Worm (Caenorhabditis elegans) whole organism, L3 larva: ENCODE data around the gene mig-6.

Source experiments
- R02D3.7 ChIP-seq: fragments of 150-350 bp; optimal IDR thresholded peaks from 2 replicates; lab custom pipeline; 2014; ENCODE audit warnings: missing biosample characterization, missing genetic modification characterization
- aly-2 ChIP-seq: fragments of 150-350 bp; optimal IDR thresholded peaks from 2 replicates; lab custom pipeline; 2014; ENCODE audit warnings: missing biosample characterization, missing genetic modification characterization
- ama-1 ChIP-seq: fragments of 150-350 bp; optimal IDR thresholded peaks from 2 replicates; lab custom pipeline; 2018
- ceh-16 ChIP-seq: sonication (generic microtip); optimal IDR thresholded peaks from 2 replicates; lab custom pipeline; 2017; ENCODE audit warnings: missing biosample characterization, missing genetic modification characterization
- ceh-28 ChIP-seq: fragments of 150-350 bp; optimal IDR thresholded peaks from 2 replicates; lab custom pipeline; 2014; ENCODE audit warnings: missing biosample characterization, missing genetic modification reagents, missing genetic modification characterization
- ceh-82 ChIP-seq: fragments of 150-350 bp; optimal IDR thresholded peaks from 2 replicates; lab custom pipeline; 2014; ENCODE audit warnings: missing biosample characterization, missing genetic modification characterization
- ceh-9 ChIP-seq: sonication (generic microtip); optimal IDR thresholded peaks from 2 replicates; lab custom pipeline; 2018; ENCODE audit warnings: missing biosample characterization, missing genetic modification characterization
- daf-12 ChIP-seq: fragments of 150-350 bp; optimal IDR thresholded peaks from 2 replicates; lab custom pipeline; 2014; ENCODE audit warnings: missing biosample characterization, missing genetic modification reagents, missing genetic modification characterization
- egl-27 ChIP-seq: sonication (generic microtip); optimal IDR thresholded peaks from 4 replicates; lab custom pipeline; 2017; ENCODE audit warnings: missing biosample characterization, missing genetic modification reagents, missing genetic modification characterization
- elt-1 ChIP-seq: fragments of 150-350 bp; optimal IDR thresholded peaks from 2 replicates; lab custom pipeline; 2014; ENCODE audit warnings: missing biosample characterization, missing genetic modification characterization
- elt-2 ChIP-seq: sonication (generic microtip); optimal IDR thresholded peaks from 2 replicates; lab custom pipeline; 2016; ENCODE audit warnings: missing genetic modification reagents, mild to moderate bottlenecking, missing genetic modification characterization, missing compliant biosample characterization
- fkh-10 ChIP-seq: sonication (generic microtip); optimal IDR thresholded peaks from 2 replicates; lab custom pipeline; 2017; ENCODE audit warnings: missing biosample characterization, missing genetic modification reagents, missing genetic modification characterization
- fos-1 ChIP-seq: fragments of 150-350 bp; optimal IDR thresholded peaks from 2 replicates; lab custom pipeline; 2014; ENCODE audit warnings: missing biosample characterization, missing genetic modification characterization
- lin-39 ChIP-seq: fragments of 150-350 bp; optimal IDR thresholded peaks from 2 replicates; lab custom pipeline; 2018; ENCODE audit warnings: missing biosample characterization, missing genetic modification reagents, missing genetic modification characterization
- lsy-12 ChIP-seq: sonication (generic microtip); optimal IDR thresholded peaks from 2 replicates; lab custom pipeline; 2016; ENCODE audit warnings: mild to moderate bottlenecking, missing genetic modification characterization, missing compliant biosample characterization
- mdl-1 ChIP-seq: fragments of 150-350 bp; optimal IDR thresholded peaks from 2 replicates; lab custom pipeline; 2014; ENCODE audit warnings: missing biosample characterization, missing genetic modification characterization
- mml-1 ChIP-seq: fragments of 150-350 bp; sonication (generic microtip); optimal IDR thresholded peaks from 3 replicates; lab custom pipeline; 2014; ENCODE audit warnings: missing biosample characterization, missing genetic modification characterization
- nfya-1 ChIP-seq: sonication (generic microtip); optimal IDR thresholded peaks from 2 replicates; lab custom pipeline; 2017; ENCODE audit warnings: missing genetic modification characterization, mild to moderate bottlenecking, missing compliant biosample characterization, antibody characterized with exemption, moderate library complexity; ENCODE audit not compliant: insufficient read depth
- nhr-11 ChIP-seq: fragments of 150-350 bp; optimal IDR thresholded peaks from 2 replicates; lab custom pipeline; 2014; ENCODE audit warnings: missing biosample characterization, missing genetic modification characterization
- nhr-23 ChIP-seq: fragments of 150-350 bp; optimal IDR thresholded peaks from 2 replicates; lab custom pipeline; 2014; ENCODE audit warnings: missing biosample characterization, missing genetic modification reagents, missing genetic modification characterization
- nhr-237 ChIP-seq: fragments of 150-350 bp; optimal IDR thresholded peaks from 2 replicates; lab custom pipeline; 2014; ENCODE audit warnings: missing biosample characterization, missing genetic modification characterization
- nhr-25 ChIP-seq: sonication (generic microtip); optimal IDR thresholded peaks from 2 replicates; lab custom pipeline; 2017; ENCODE audit warnings: missing biosample characterization, missing genetic modification characterization
- nhr-28 ChIP-seq: fragments of 150-350 bp; optimal IDR thresholded peaks from 2 replicates; lab custom pipeline; 2014; ENCODE audit warnings: missing biosample characterization, missing genetic modification characterization
- nhr-43 ChIP-seq: sonication (generic microtip); optimal IDR thresholded peaks from 2 replicates; lab custom pipeline; 2016; ENCODE audit warnings: mild to moderate bottlenecking, missing genetic modification characterization, missing compliant biosample characterization; ENCODE audit not compliant: poor library complexity, severe bottlenecking
- nhr-76 ChIP-seq: fragments of 150-350 bp; sonication (generic microtip); optimal IDR thresholded peaks from 5 replicates; lab custom pipeline; 2014; ENCODE audit warnings: missing biosample characterization, missing genetic modification characterization
- nhr-77 ChIP-seq: fragments of 150-350 bp; optimal IDR thresholded peaks from 2 replicates; lab custom pipeline; 2014; ENCODE audit warnings: missing biosample characterization, missing genetic modification characterization
- pqm-1 ChIP-seq: fragments of 150-350 bp; optimal IDR thresholded peaks from 2 replicates; lab custom pipeline; 2017; ENCODE audit warnings: missing biosample characterization, missing genetic modification characterization, inconsistent platforms
- sea-2 ChIP-seq: fragments of 150-350 bp; sonication (generic microtip); optimal IDR thresholded peaks from 4 replicates; lab custom pipeline; 2014; ENCODE audit warnings: missing biosample characterization, missing genetic modification reagents, missing genetic modification characterization
- skn-1 ChIP-seq: fragments of 150-350 bp; optimal IDR thresholded peaks from 2 replicates; lab custom pipeline; 2014; ENCODE audit warnings: missing biosample characterization, missing genetic modification characterization
- snpc-4 ChIP-seq: fragments of 150-350 bp; optimal IDR thresholded peaks from 2 replicates; lab custom pipeline; 2014; ENCODE audit warnings: missing biosample characterization, missing genetic modification characterization
- tbx-2 ChIP-seq: sonication (generic microtip); optimal IDR thresholded peaks from 2 replicates; lab custom pipeline; 2016; ENCODE audit warnings: mild to moderate bottlenecking, missing genetic modification characterization, missing compliant biosample characterization
- unc-39 ChIP-seq: sonication (generic microtip); optimal IDR thresholded peaks from 4 replicates; lab custom pipeline; 2017; ENCODE audit warnings: missing biosample characterization, missing genetic modification characterization
- zag-1 ChIP-seq: fragments of 150-350 bp; optimal IDR thresholded peaks from 2 replicates; lab custom pipeline; 2014; ENCODE audit warnings: missing biosample characterization, missing genetic modification characterization
- ztf-11 ChIP-seq: fragments of 150-350 bp; optimal IDR thresholded peaks from 2 replicates; lab custom pipeline; 2014; ENCODE audit warnings: missing biosample characterization, missing genetic modification characterization

mig-6 gene

ce11 chrV:7826917-7827316 is at the start of gene mig-6:
TSS of gene mig-6 (plus strand) at chrV:7827217.
- TF ChIP-seq nhr-76 (tag; lab: Kevin White, UChicago) (no peak), mdl-1 (tag; lab: Kevin White, UChicago) (no peak), ceh-28 (no peak), mml-1 (no peak), pqm-1 (tag; lab: Kevin White, UChicago) (no peak), sea-2 (GFP tag; lab: Kevin White, UChicago) (no peak), aly-2 (no peak), lsy-12 (tag; lab: Kevin White, UChicago) (no peak), skn-1 (no peak), elt-2 (tag; lab: Kevin White, UChicago) (no peak), unc-39 (tag; lab: Kevin White, UChicago) (no peak), R02D3.7 (tag; lab: Kevin White, UChicago) (no peak), ceh-82 (tag; lab: Kevin White, UChicago) (no peak), nhr-43 (no peak), zag-1 (no peak), tbx-2 (tag; lab: Kevin White, UChicago) (no peak)

ce11 chrV:7778999-7779398 is 48.0 kb upstream of the mig-6 start:
- TF ChIP-seq skn-1 (no peak), nhr-23 (tag; lab: Kevin White, UChicago) (no peak), fos-1 (no peak), lin-39 (no peak), mdl-1 (tag; lab: Kevin White, UChicago) (no peak), nhr-11 (no peak), nhr-76 (tag; lab: Kevin White, UChicago) (no peak), elt-1 (tag; lab: Kevin White, UChicago) (no peak), ceh-16 (tag; lab: Kevin White, UChicago) (no peak), ztf-11 (tag; lab: Kevin White, UChicago) (no peak), nhr-28 (tag; lab: Kevin White, UChicago) (no peak), ceh-9 (tag; lab: Kevin White, UChicago) (no peak), egl-27 (no peak)

- TF ChIP-seq skn-1 (no peak), snpc-4 (tag; lab: Kevin White, UChicago) (no peak), zag-1 (no peak), ama-1 (lab: Kevin White, UChicago) (no peak)
These were observed 45.5 kb upstream of the mig-6 start, which contains the start of gene cyp-32A1 for ce11 chrV:7781511-7781910. TSS of gene cyp-32A1 (plus strand) at chrV:7781811.

ce11 chrV:7785117-7785516 is 41.9 kb upstream of the mig-6 start, which contains the start of gene C26F1.1:
TSS of gene C26F1.1 (plus strand) at chrV:7785417.
- TF ChIP-seq pqm-1 (tag; lab: Kevin White, UChicago) (no peak), egl-27 (no peak), ztf-11 (tag; lab: Kevin White, UChicago) (no peak), nhr-28 (tag; lab: Kevin White, UChicago) (no peak), nhr-237 (tag; lab: Kevin White, UChicago) (no peak), nhr-23 (tag; lab: Kevin White, UChicago) (no peak), ceh-16 (tag; lab: Kevin White, UChicago) (no peak), nhr-11 (no peak), ceh-9 (tag; lab: Kevin White, UChicago) (no peak), daf-12 (tag; lab: Kevin White, UChicago) (no peak)

DNA sequence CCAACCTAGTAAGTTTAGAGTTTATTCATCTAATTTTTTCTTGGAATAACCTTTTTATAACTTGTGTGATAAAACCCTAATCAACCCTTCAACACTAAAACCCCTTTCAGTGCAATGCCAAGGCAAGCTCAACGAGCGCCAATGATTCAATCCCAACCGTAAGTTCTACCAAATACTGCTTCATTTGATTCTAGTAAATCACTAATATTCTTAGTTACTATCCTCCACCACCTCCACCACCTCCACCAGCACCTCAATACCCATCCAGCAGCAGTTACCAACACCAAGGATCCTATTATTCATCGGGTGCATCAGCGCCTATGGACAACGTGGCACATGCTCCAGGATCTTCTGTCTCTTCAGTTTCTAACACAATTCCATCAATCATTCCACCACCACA is 41.1 kb upstream of the mig-6 start:
- TF ChIP-seq nhr-23 (tag; lab: Kevin White, UChicago): no peak
- TF ChIP-seq daf-12 (tag; lab: Kevin White, UChicago): no peak
- TF ChIP-seq egl-27: no peak
- no peak for TF ChIP-seq nhr-77 (tag; lab: Kevin White, UChicago)
- no peak for TF ChIP-seq tbx-2 (tag; lab: Kevin White, UChicago)
- TF ChIP-seq nhr-25: no peak
- TF ChIP-seq zag-1: no peak
- no peak for TF ChIP-seq mdl-1 (tag; lab: Kevin White, UChicago)
- no peak for TF ChIP-seq fkh-10 (GFP tag; lab: Kevin White, UChicago)
- no peak for TF ChIP-seq ceh-28
- no peak for TF ChIP-seq nfya-1 (tag; lab: Kevin White, UChicago)
- TF ChIP-seq, all 47 proteins: peak for 0
